Fruit fly (Drosophila melanogaster): ENCODE data around the gene GramD1B.

The GramD1B gene

DNA sequence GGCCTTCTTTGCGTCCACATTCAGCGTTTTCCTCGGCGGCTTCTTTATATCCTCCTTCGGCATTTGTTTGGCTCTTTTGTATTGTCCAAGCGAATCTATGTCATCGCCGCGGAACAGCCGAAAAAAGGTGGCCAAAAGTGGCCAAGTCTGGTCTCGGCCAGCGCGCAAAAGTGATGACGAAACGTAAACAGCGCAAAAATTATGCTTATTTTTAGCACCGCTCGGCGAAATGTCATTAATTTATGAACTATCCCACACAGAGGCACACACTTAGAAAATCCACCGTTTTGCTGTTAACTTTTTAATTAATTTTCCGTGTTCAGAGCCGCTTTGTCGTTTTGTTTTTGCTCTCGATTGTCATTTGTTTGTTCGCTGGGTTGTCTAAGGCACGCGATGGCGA lies 2.3 kb downstream of the GramD1B start:
- TF ChIP-seq CG11617 (GFP tag; optimal IDR thresholded peaks at IDR 0.05) (no peak), tj (GFP tag; optimal IDR thresholded peaks at IDR 0.05) (peak; percentile 92), kay (GFP tag; ENCODE audit: borderline replicate concordance) (peak; percentile 80)

- TF ChIP-seq CG1620 (GFP tag; optimal IDR thresholded peaks at IDR 0.05): no peak
- TF ChIP-seq Crg-1 (GFP tag; optimal IDR thresholded peaks at IDR 0.05): no peak
- TF ChIP-seq CG11617 (GFP tag; optimal IDR thresholded peaks at IDR 0.05): no peak
- no peak for TF ChIP-seq CG33017 (tag; optimal IDR thresholded peaks at IDR 0.05)
- TF ChIP-seq toe (GFP tag; optimal IDR thresholded peaks at IDR 0.05): no peak
- TF ChIP-seq kay (GFP tag; ENCODE audit: borderline replicate concordance): peak; percentile 73
- TF ChIP-seq Mnt (GFP tag; optimal IDR thresholded peaks at IDR 0.05): no peak
- peak; percentile 49 for TF ChIP-seq tj (GFP tag; optimal IDR thresholded peaks at IDR 0.05)
Measured at dm6 chr2L:3369822-3370221, 3.4 kb downstream of the GramD1B start.

DNA sequence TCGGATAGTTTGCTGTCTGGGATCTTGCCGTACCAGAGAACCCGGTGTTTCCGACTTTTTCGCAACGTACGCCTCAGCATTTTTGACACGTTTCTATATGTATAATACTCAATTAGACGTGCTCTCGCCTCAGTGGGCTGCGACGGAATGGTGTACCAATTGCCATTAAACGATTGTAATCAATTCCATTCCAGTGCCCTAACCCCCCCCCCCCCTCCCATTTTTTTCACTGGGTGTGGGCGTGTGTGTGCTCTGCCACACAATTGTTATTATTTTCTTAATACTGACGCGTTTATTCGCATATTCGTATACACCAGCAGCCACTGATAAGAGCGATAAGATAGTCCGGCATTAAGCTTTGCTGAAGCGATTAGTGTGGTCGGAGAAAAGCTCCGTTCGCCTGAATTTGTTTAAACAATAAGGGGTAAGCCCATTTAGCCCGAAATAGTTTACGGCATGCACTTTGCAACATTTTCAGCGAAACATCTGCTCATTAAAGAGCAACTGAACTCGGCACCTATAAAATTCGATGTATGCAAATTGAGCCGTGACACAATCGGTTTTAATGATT lies 4.0 kb downstream of the GramD1B start:
- TF ChIP-seq cic (GFP tag; optimal IDR thresholded peaks at IDR 0.05) (peak; percentile 83), CG33017 (tag; optimal IDR thresholded peaks at IDR 0.05) (peak; percentile 6), CG14711 (tag; optimal IDR thresholded peaks at IDR 0.05) (no peak), cnc (optimal IDR thresholded peaks at IDR 0.05) (no peak), toe (GFP tag; optimal IDR thresholded peaks at IDR 0.05) (no peak), pad (GFP tag; optimal IDR thresholded peaks at IDR 0.05) (peak; percentile 10), CG12768 (GFP tag; optimal IDR thresholded peaks at IDR 0.05) (peak; percentile 14), CG7045 (GFP tag; optimal IDR thresholded peaks at IDR 0.05) (no peak), bab1 (GFP tag; optimal IDR thresholded peaks at IDR 0.05) (peak; percentile 5), ovo (GFP tag; optimal IDR thresholded peaks at IDR 0.05) (no peak), tj (GFP tag; optimal IDR thresholded peaks at IDR 0.05) (peak; percentile 36), kay (GFP tag; ENCODE audit: borderline replicate concordance) (peak; percentile 84), Mnt (GFP tag; optimal IDR thresholded peaks at IDR 0.05) (peak; percentile 58), CG11617 (GFP tag; optimal IDR thresholded peaks at IDR 0.05) (peak; percentile 20), CG1620 (GFP tag; optimal IDR thresholded peaks at IDR 0.05) (no peak), Clk (GFP tag; optimal IDR thresholded peaks at IDR 0.05) (no peak), CG7101 (tag; optimal IDR thresholded peaks at IDR 0.05) (no peak)

- TF ChIP-seq pad (GFP tag; optimal IDR thresholded peaks at IDR 0.05) (no peak), kay (GFP tag; ENCODE audit: borderline replicate concordance) (peak; percentile 94)
Measured at dm6 chr2L:3368425-3368824, 4.7 kb downstream of the GramD1B start.

DNA sequence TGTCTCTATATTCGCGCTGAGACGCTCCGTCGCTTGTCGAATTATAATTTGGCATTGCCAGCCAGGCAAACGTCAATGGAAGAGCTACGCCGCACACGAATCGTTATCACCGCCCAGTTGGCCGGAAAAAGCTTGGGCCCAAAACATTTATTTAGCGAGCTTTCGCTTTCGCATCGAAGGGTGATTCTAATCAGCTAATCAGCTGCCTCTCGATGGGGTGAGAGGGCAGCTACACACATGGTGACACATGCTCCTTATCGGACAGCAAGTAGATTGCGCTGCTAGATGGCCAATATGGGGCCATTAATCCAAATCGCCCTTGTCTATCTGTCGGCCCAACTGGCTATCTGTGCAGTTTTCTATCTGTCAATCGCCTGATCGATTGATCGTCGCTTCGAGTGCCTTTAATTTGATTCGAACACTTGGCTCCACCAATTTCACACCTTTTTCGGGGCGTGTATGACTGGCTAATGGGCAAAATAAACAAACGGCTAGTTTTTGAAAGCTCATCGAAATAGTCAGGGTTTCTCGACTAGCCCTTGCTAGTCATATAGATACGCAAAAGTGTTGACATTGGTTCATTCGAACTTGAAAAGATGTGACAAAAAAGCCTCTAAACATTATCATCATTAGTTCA lies 7.0 kb downstream of the GramD1B start:
- TF ChIP-seq CG5204 (GFP tag; optimal IDR thresholded peaks at IDR 0.05) (no peak), bab1 (GFP tag; optimal IDR thresholded peaks at IDR 0.05) (no peak), Crg-1 (GFP tag; optimal IDR thresholded peaks at IDR 0.05) (no peak), Mnt (GFP tag; optimal IDR thresholded peaks at IDR 0.05) (peak; percentile 74), Clk (GFP tag; optimal IDR thresholded peaks at IDR 0.05) (no peak), toe (GFP tag; optimal IDR thresholded peaks at IDR 0.05) (no peak), cic (GFP tag; optimal IDR thresholded peaks at IDR 0.05) (peak; percentile 90), CG7101 (tag; optimal IDR thresholded peaks at IDR 0.05) (peak; percentile 6), cnc (optimal IDR thresholded peaks at IDR 0.05) (no peak), CG33017 (tag; optimal IDR thresholded peaks at IDR 0.05) (no peak), CG11617 (GFP tag; optimal IDR thresholded peaks at IDR 0.05) (peak; percentile 20), CG12768 (GFP tag; optimal IDR thresholded peaks at IDR 0.05) (peak; percentile 53), ovo (GFP tag; optimal IDR thresholded peaks at IDR 0.05) (no peak), CG1620 (GFP tag; optimal IDR thresholded peaks at IDR 0.05) (no peak), Hr96 (GFP tag; optimal IDR thresholded peaks at IDR 0.05) (no peak), pad (GFP tag; optimal IDR thresholded peaks at IDR 0.05) (no peak), tj (GFP tag; optimal IDR thresholded peaks at IDR 0.05) (peak; percentile 37), CG14711 (tag; optimal IDR thresholded peaks at IDR 0.05) (no peak)

dm6 chr2L:3361821-3362220 lies 11.4 kb downstream of the GramD1B start:
- TF ChIP-seq CG11617 (GFP tag; optimal IDR thresholded peaks at IDR 0.05) (no peak), kay (GFP tag; ENCODE audit: borderline replicate concordance) (peak; percentile 77)

DNA sequence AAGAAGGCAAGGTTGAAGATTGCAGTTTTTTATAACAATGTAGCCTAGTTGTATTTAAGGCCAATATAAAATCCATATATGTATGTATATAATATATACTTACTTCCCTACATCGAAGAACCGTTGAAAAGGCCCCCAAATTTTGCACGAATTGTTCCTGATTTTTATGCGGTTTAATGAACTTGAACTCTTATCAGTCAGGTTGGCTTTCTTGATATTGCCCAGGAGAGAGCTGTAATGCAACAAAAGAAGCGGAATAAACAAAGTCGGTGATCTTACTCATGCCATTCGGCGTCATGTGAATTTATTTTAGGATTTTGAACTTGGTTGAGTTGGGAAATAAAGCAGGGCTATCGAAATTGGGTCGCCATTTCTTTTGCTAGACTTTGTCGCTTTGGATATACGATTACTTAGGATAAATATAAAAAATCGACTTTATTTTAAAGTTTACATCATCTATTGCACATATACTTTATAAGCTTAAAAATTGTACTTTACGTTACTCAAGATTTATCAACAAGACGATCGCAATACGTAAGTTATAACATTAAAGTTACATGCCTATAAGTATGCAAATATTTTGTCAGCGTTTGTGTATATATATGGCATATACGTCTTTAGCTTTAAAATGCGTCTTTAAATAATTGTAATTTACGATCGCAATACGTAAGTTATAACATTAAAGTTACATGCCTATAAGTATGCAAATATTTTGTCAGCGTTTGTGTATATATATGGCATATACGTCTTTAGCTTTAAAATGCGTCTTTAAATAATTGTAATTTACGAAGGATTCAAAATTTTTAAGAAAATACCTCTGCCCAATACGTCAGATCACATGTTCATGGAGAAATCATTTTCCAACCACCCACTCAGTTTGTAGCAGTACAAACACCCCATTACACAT lies 16.1 kb downstream of the GramD1B start, which contains the start of gene CG8838:
Gene CG8838, plus strand, starts transcription at position 857 of the 907 bp plus-strand sequence.
- TF ChIP-seq cic (GFP tag; optimal IDR thresholded peaks at IDR 0.05): no peak
- TF ChIP-seq Crg-1 (GFP tag; optimal IDR thresholded peaks at IDR 0.05): no peak
- TF ChIP-seq kay (GFP tag; ENCODE audit: borderline replicate concordance): peak; percentile 54
